Worm (Caenorhabditis elegans) whole organism, L3 larva: ENCODE data around the gene srg-34.

Experiments
- ama-1 ChIP-seq: fragments of 150-350 bp; optimal IDR thresholded peaks from 2 replicates; lab custom pipeline; 2018
- ceh-28 ChIP-seq: fragments of 150-350 bp; optimal IDR thresholded peaks from 2 replicates; lab custom pipeline; 2014; ENCODE audit warnings: missing biosample characterization, missing genetic modification reagents, missing genetic modification characterization
- ceh-9 ChIP-seq: sonication (generic microtip); optimal IDR thresholded peaks from 2 replicates; lab custom pipeline; 2018; ENCODE audit warnings: missing biosample characterization, missing genetic modification characterization
- daf-12 ChIP-seq: fragments of 150-350 bp; optimal IDR thresholded peaks from 2 replicates; lab custom pipeline; 2014; ENCODE audit warnings: missing biosample characterization, missing genetic modification reagents, missing genetic modification characterization
- egl-27 ChIP-seq: sonication (generic microtip); optimal IDR thresholded peaks from 4 replicates; lab custom pipeline; 2017; ENCODE audit warnings: missing biosample characterization, missing genetic modification reagents, missing genetic modification characterization
- lin-39 ChIP-seq: fragments of 150-350 bp; optimal IDR thresholded peaks from 2 replicates; lab custom pipeline; 2018; ENCODE audit warnings: missing biosample characterization, missing genetic modification reagents, missing genetic modification characterization
- nhr-237 ChIP-seq: fragments of 150-350 bp; optimal IDR thresholded peaks from 2 replicates; lab custom pipeline; 2014; ENCODE audit warnings: missing biosample characterization, missing genetic modification characterization
- nhr-28 ChIP-seq: fragments of 150-350 bp; optimal IDR thresholded peaks from 2 replicates; lab custom pipeline; 2014; ENCODE audit warnings: missing biosample characterization, missing genetic modification characterization
- nhr-76 ChIP-seq: fragments of 150-350 bp; sonication (generic microtip); optimal IDR thresholded peaks from 5 replicates; lab custom pipeline; 2014; ENCODE audit warnings: missing biosample characterization, missing genetic modification characterization
- nhr-77 ChIP-seq: fragments of 150-350 bp; optimal IDR thresholded peaks from 2 replicates; lab custom pipeline; 2014; ENCODE audit warnings: missing biosample characterization, missing genetic modification characterization
- pqm-1 ChIP-seq: fragments of 150-350 bp; optimal IDR thresholded peaks from 2 replicates; lab custom pipeline; 2017; ENCODE audit warnings: missing biosample characterization, missing genetic modification characterization, inconsistent platforms
- sea-2 ChIP-seq: fragments of 150-350 bp; sonication (generic microtip); optimal IDR thresholded peaks from 4 replicates; lab custom pipeline; 2014; ENCODE audit warnings: missing biosample characterization, missing genetic modification reagents, missing genetic modification characterization
- snpc-4 ChIP-seq: fragments of 150-350 bp; optimal IDR thresholded peaks from 2 replicates; lab custom pipeline; 2014; ENCODE audit warnings: missing biosample characterization, missing genetic modification characterization
- tbx-2 ChIP-seq: sonication (generic microtip); optimal IDR thresholded peaks from 2 replicates; lab custom pipeline; 2016; ENCODE audit warnings: mild to moderate bottlenecking, missing genetic modification characterization, missing compliant biosample characterization

- TF ChIP-seq ceh-28 (tag; lab: Kevin White, UChicago) (no peak), nhr-76 (tag; lab: Kevin White, UChicago) (no peak), nhr-77 (tag; lab: Kevin White, UChicago) (no peak), daf-12 (tag; lab: Kevin White, UChicago) (no peak), sea-2 (GFP tag; lab: Kevin White, UChicago) (no peak), tbx-2 (no peak), lin-39 (tag; lab: Kevin White, UChicago) (peak; percentile 3), snpc-4 (tag; lab: Kevin White, UChicago) (no peak), nhr-28 (tag; lab: Kevin White, UChicago) (no peak), ama-1 (lab: Kevin White, UChicago) (no peak), egl-27 (tag; lab: Kevin White, UChicago) (no peak), ceh-9 (tag; lab: Kevin White, UChicago) (no peak), pqm-1 (tag; lab: Kevin White, UChicago) (no peak), nhr-237 (tag; lab: Kevin White, UChicago) (no peak)
Observed at ce11 chrV:18581393-18582113, 16.9 kb upstream of the srg-34 start.
